Worm (Caenorhabditis elegans) whole organism, young adult: ENCODE results near the gene B0280.17.

Experiments
- cebp-2 ChIP-seq: fragments of 200-800 bp; sonication (Bioruptor generic); IDR thresholded peaks from 2 replicates; pipeline ENCODE4 v1.3.6; 2022; ENCODE audit warnings: missing genetic modification characterization, missing compliant biosample characterization
- mel-28 ChIP-seq: sonication (generic microtip); optimal IDR thresholded peaks from 2 replicates; lab custom pipeline; 2016; ENCODE audit warnings: borderline replicate concordance, mild to moderate bottlenecking, missing genetic modification characterization, missing compliant biosample characterization
- pha-4 ChIP-seq: fragments of 150-350 bp; sonication (generic microtip); optimal IDR thresholded peaks from 2 replicates; lab custom pipeline; 2014; ENCODE audit warnings: missing biosample characterization, missing genetic modification reagents, missing genetic modification characterization
- sdz-38 ChIP-seq: sonication (generic microtip); optimal IDR thresholded peaks from 2 replicates; lab custom pipeline; 2016; ENCODE audit warnings: missing genotype, missing genetic modification characterization, missing compliant biosample characterization
- snpc-4 ChIP-seq, 5 experiments: fragments of 150-350 bp in 1 of 5; sonication (generic microtip) in 4 of 5; optimal IDR thresholded peaks; 2 replicates each; lab custom pipeline; 2014 to 2018; ENCODE audit warnings: missing genetic modification characterization in 5 of 5, missing biosample characterization in 3 of 5, antibody characterized with exemption in 2 of 5, mild to moderate bottlenecking in 2 of 5, missing compliant biosample characterization in 2 of 5, missing genotype in 2 of 5, moderate library complexity in 2 of 5, missing genetic modification reagents in 1 of 5
- unc-62 ChIP-seq: fragments of 150-350 bp; optimal IDR thresholded peaks from 2 replicates; lab custom pipeline; 2014; ENCODE audit warnings: missing biosample characterization, missing genetic modification reagents, missing genetic modification characterization

DNA sequence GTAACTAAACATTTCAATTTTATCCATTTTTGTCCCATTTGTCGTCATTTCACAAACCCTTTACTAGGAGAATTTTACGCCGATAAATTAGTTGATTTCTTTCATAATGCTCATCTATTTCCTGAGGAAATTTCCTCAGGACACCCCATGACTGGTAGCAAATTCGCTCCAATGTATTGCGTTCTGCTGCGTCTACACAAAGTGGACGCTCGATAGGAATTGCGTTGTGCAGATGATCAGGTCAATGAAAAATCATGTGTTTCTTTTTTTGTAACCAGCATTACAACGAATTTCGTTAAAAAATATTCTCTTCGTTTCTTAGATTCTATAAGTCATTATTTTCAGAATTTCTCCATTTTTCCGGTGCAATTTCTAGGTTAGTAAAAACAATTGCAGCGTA lies 45.9 kb upstream of the B0280.17 start, which contains the start of gene epg-4:
- TF ChIP-seq unc-62 (no peak), pha-4 (tag; lab: Kevin White, UChicago) (no peak), cebp-2 (GFP tag; lab: Robert Waterston, UW) (no peak), sdz-38 (tag; lab: Kevin White, UChicago) (no peak), mel-28 (no peak), snpc-4 (GFP tag; optimal IDR thresholded peaks at IDR 0.05; lab: Kevin White, UChicago) (no peak), snpc-4 (tag; optimal IDR thresholded peaks at IDR 0.05; lab: Kevin White, UChicago) (peak in 3 of 4 experiments; percentile 3 to 25 (median 9))
